Fruit fly (Drosophila melanogaster): ENCODE measurements around the gene Ccz1.
A peak's percentile ranks its signal among the peaks of the same experiment; 100 is the strongest.

Ccz1 gene

DNA sequence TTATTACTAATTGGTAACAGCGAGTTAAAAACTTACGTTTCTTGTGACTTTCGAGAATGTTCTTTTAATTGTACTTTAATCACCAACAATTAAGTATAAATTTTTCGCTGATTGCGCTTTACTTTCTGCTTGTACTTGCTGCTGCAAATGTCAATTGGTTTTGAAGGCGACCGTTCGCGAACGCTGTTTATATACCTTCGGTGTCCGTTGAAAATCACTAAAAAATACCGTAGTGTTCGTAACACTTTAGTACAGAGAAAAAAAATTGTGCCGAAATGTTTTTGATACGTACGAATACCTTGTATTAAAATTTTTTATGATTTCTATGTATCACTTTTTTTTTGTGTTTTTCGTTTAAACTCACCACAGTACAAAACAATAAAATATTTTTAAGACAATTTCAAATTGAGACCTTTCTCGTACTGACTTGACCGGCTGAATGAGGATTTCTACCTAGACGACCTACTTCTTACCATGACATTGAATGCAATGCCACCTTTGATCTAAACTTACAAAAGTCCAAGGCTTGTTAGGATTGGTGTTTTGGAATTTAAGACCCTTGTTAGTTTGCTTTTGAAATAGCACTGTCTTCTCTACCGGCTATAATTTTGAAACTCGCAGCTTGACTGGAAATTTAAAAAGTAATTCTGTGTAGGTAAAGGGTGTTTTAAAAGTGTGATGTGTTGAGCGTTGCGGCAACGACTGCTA lies 3.7 kb upstream of the Ccz1 start, which contains the start of gene Ubi-p63E (continued):
- TF ChIP-seq Jra (GFP tag; optimal IDR thresholded peaks at IDR 0.05) (no peak), psq (GFP tag; optimal IDR thresholded peaks at IDR 0.05) (no peak), Hr78 (GFP tag; optimal IDR thresholded peaks at IDR 0.05) (no peak), tai (GFP tag; optimal IDR thresholded peaks at IDR 0.05) (peak; percentile 41)

DNA sequence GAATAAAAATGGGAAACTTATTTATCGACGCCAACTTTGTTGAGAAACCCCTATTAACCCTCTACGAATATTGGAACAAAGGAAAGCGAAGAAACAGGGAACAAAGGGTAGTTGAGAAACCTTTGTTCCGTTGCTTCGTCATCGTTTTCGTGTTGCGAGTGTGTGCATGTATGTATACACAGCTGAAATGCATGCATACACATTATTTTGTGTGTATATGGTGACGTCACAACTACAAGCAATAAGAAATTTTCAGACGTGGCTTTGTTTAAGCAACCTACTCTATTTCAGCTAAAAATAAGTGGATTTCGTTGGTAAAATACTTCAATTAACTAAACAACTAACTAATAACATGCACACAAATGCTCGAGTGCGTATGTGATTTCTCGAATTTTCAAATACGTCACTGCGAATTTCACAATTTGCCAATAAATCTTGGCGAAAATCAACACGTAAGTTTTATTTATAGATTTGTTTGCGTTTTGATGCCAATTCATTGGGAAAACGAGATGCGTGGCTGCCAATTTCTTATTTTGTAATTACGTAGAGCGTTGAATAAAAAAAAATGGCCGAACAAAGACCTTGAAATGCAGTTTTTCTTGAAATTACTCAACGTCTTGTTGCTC lies 3.0 kb upstream of the Ccz1 start:
- TF ChIP-seq pan (optimal IDR thresholded peaks at IDR 0.05) (no peak), Hr83 (GFP tag; optimal IDR thresholded peaks at IDR 0.05; ENCODE audit: poor library complexity, severe bottlenecking) (peak; percentile 29), Hnf4 (GFP tag; optimal IDR thresholded peaks at IDR 0.05) (peak; percentile 72), rgr (GFP tag; optimal IDR thresholded peaks at IDR 0.05) (peak; percentile 6), psq (GFP tag; optimal IDR thresholded peaks at IDR 0.05) (peak; percentile 80), Jra (GFP tag; optimal IDR thresholded peaks at IDR 0.05) (peak; percentile 56)

DNA sequence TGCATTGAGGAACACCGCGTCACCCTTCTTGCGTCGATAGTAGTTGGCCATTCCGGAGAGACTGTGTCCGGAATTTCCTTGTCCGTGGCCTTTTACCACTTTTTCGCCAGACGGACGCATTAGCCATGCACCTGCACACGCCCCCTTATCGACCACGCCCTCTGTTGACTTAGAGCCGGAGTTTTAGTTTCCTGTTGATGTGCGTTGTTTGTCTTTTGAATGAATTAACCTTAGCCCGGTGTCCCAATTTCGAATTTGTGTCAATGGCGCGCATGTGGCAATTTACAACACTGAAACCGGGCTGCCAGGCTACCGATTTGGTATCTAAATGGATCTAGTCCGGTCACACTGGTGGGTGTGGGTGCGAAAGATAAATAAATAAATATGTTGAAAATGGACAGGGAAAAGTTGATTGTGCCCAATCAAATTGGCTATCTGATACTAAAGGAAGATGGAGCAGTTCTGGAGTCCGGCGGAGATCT lies 2.4 kb downstream of the Ccz1 start, which contains the start of the genes Gr63a and Lamtor4:
Gene Gr63a (minus strand): TSS at position 51 of the 482 bp plus-strand sequence.
Gene Lamtor4 (plus strand): TSS at position 348 of the 482 bp plus-strand sequence.
- TF ChIP-seq Rel (GFP tag; optimal IDR thresholded peaks at IDR 0.05), result no peak
- peak; percentile 57 for TF ChIP-seq Rel (tag; optimal IDR thresholded peaks at IDR 0.05)
- TF ChIP-seq br (GFP tag; optimal IDR thresholded peaks at IDR 0.05), result peak; percentile 13
- peak in 1 of 2 experiments; percentile 33 for TF ChIP-seq foxo (GFP tag; optimal IDR thresholded peaks at IDR 0.05)
- peak; percentile 44 for TF ChIP-seq rgr (GFP tag; optimal IDR thresholded peaks at IDR 0.05)
- TF ChIP-seq psq (GFP tag; optimal IDR thresholded peaks at IDR 0.05), result peak; percentile 32
- TF ChIP-seq pan (optimal IDR thresholded peaks at IDR 0.05), result no peak
- peak; percentile 41 for TF ChIP-seq h (GFP tag; optimal IDR thresholded peaks at IDR 0.05)
- TF ChIP-seq brk (GFP tag; optimal IDR thresholded peaks at IDR 0.05), result no peak
- TF ChIP-seq Sp1 (GFP tag; optimal IDR thresholded peaks at IDR 0.05), result peak; percentile 24
- peak; percentile 11 for TF ChIP-seq HLH106 (tag; optimal IDR thresholded peaks at IDR 0.05)

DNA sequence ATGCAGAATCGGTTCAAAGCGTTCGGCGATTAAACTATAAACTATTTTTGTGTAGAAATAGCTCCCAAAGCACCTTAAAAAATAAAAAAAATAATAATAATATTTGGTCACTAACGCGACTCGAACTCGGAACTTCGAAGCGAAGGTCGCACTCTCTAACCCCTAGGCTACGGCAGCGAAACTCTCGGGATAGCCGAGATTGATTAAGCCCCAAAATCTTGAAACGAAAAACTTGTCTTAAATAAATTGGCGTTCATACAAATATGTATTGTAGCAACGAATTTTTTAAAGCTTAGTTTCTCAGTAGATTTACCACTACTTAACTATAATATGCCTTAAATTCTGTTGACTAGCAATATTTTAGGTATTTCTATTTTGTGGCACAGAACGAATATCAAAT lies 4.5 kb downstream of the Ccz1 start:
- TF ChIP-seq foxo (GFP tag; optimal IDR thresholded peaks at IDR 0.05), result no peak
- TF ChIP-seq lola (GFP tag; optimal IDR thresholded peaks at IDR 0.05), result no peak
- no peak for TF ChIP-seq Hr78 (GFP tag; optimal IDR thresholded peaks at IDR 0.05)
- no peak for TF ChIP-seq ey (GFP tag; optimal IDR thresholded peaks at IDR 0.05)
- no peak for TF ChIP-seq jim (GFP tag; optimal IDR thresholded peaks at IDR 0.05)
- no peak for TF ChIP-seq Sp1 (GFP tag; optimal IDR thresholded peaks at IDR 0.05)

DNA sequence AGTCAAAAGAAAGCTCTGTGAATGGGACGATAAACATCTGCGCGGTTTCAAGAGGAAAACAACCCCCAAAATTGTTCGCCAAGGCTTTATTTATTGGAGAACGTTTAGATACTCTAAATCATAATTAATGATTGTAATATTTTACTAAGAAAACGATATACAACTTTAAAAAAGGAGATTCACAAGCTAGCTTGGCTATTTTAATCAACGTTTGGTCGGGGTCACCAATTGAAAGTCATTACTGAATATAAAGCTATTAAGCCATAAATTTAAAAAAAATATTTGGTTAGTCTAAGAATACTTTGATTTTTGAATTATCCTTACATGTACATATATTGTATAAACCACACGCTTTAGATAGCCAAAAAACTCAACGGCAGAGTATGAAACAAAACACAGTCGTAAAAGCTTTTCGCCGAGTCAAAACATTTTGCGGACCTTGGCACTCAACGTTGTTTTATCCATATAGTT lies 6.8 kb downstream of the Ccz1 start, which contains the start of gene Fie:
Gene Fie (plus strand): TSS at position 421 of the 471 bp plus-strand sequence.
- peak; percentile 55 for TF ChIP-seq OdsH (GFP tag; optimal IDR thresholded peaks at IDR 0.05)
- no peak for TF ChIP-seq jim (GFP tag; optimal IDR thresholded peaks at IDR 0.05)
- TF ChIP-seq rgr (GFP tag; optimal IDR thresholded peaks at IDR 0.05), result peak; percentile 53
- TF ChIP-seq Hnf4 (GFP tag; optimal IDR thresholded peaks at IDR 0.05), result peak; percentile 17
- no peak for TF ChIP-seq CG9705 (GFP tag; optimal IDR thresholded peaks at IDR 0.05)
- peak; percentile 54 for TF ChIP-seq Sp1 (GFP tag; optimal IDR thresholded peaks at IDR 0.05)
- no peak for TF ChIP-seq N (GFP tag; optimal IDR thresholded peaks at IDR 0.05)
- TF ChIP-seq CG32264 (GFP tag; optimal IDR thresholded peaks at IDR 0.05), result no peak
- no peak for TF ChIP-seq Mio (GFP tag; optimal IDR thresholded peaks at IDR 0.05)
- no peak for TF ChIP-seq brk (GFP tag; optimal IDR thresholded peaks at IDR 0.05)
- TF ChIP-seq dsf (GFP tag; optimal IDR thresholded peaks at IDR 0.05; ENCODE audit: borderline replicate concordance), result no peak
- TF ChIP-seq Rel (GFP tag; optimal IDR thresholded peaks at IDR 0.05), result no peak
- TF ChIP-seq Rel (tag; optimal IDR thresholded peaks at IDR 0.05), result no peak
- peak; percentile 25 for TF ChIP-seq br (GFP tag; optimal IDR thresholded peaks at IDR 0.05)
- TF ChIP-seq Dif (GFP tag; optimal IDR thresholded peaks at IDR 0.05; ENCODE audit: partially characterized antibody), result no peak
- no peak for TF ChIP-seq Jra (GFP tag; optimal IDR thresholded peaks at IDR 0.05)
- no peak for TF ChIP-seq CrebA (GFP tag; optimal IDR thresholded peaks at IDR 0.05; ENCODE audit: borderline replicate concordance)
- TF ChIP-seq HLH106 (tag; optimal IDR thresholded peaks at IDR 0.05), result peak; percentile 23
- TF ChIP-seq Hr78 (GFP tag; optimal IDR thresholded peaks at IDR 0.05), result no peak
- no peak for TF ChIP-seq dmrt93B (GFP tag; optimal IDR thresholded peaks at IDR 0.05)
- TF ChIP-seq Myc (optimal IDR thresholded peaks at IDR 0.05), result no peak
- TF ChIP-seq h (GFP tag; optimal IDR thresholded peaks at IDR 0.05), result peak; percentile 33
- TF ChIP-seq GATAd (GFP tag; optimal IDR thresholded peaks at IDR 0.05), result no peak
- peak; percentile 47 for TF ChIP-seq ey (GFP tag; optimal IDR thresholded peaks at IDR 0.05)
- no peak for TF ChIP-seq sv (GFP tag; optimal IDR thresholded peaks at IDR 0.05)
- no peak for TF ChIP-seq tai (GFP tag; optimal IDR thresholded peaks at IDR 0.05)
- no peak for TF ChIP-seq Vsx2 (GFP tag; optimal IDR thresholded peaks at IDR 0.05; ENCODE audit: partially characterized antibody)
- peak; percentile 28 for TF ChIP-seq psq (GFP tag; optimal IDR thresholded peaks at IDR 0.05)
- peak in 1 of 2 experiments; percentile 34 for TF ChIP-seq foxo (GFP tag; optimal IDR thresholded peaks at IDR 0.05)
- TF ChIP-seq pan (optimal IDR thresholded peaks at IDR 0.05), result no peak
- TF ChIP-seq Hr83 (GFP tag; optimal IDR thresholded peaks at IDR 0.05; ENCODE audit: poor library complexity, severe bottlenecking), result no peak
- TF ChIP-seq woc (GFP tag; optimal IDR thresholded peaks at IDR 0.05), result peak; percentile 32
- TF ChIP-seq sage (GFP tag; optimal IDR thresholded peaks at IDR 0.05), result no peak
- no peak for TF ChIP-seq Abd-B (GFP tag; optimal IDR thresholded peaks at IDR 0.05)
- TF ChIP-seq Dfd (GFP tag; optimal IDR thresholded peaks at IDR 0.05), result no peak
- no peak for TF ChIP-seq lola (GFP tag; optimal IDR thresholded peaks at IDR 0.05)

Data from whole organism, wandering third instar larva.